Worm (Caenorhabditis elegans): ENCODE measurements around the gene Y44A6D.3.

Gene Y44A6D.3

ce11 chrV:20778257-20778697 lies 13.9 kb downstream of the Y44A6D.3 start (continued):
- TF ChIP-seq vab-7 (GFP tag; IDR thresholded peaks at IDR 0.05) (peak; percentile 64; the same call in 1 of the 2 replicates), zag-1 (tag; optimal IDR thresholded peaks at IDR 0.05) (peak; percentile 20), lin-15B (tag; optimal IDR thresholded peaks at IDR 0.05) (no peak), fos-1 (tag; optimal IDR thresholded peaks at IDR 0.05) (no peak), cey-2 (tag; optimal IDR thresholded peaks at IDR 0.05; ENCODE audit: borderline replicate concordance, insufficient read depth) (no peak), nhr-6 (tag; optimal IDR thresholded peaks at IDR 0.05) (peak; percentile 79), nhr-76 (tag; optimal IDR thresholded peaks at IDR 0.05) (peak; percentile 66), nhr-28 (tag; optimal IDR thresholded peaks at IDR 0.05) (peak; percentile 93), Y5F2A.4 (GFP tag; optimal IDR thresholded peaks at IDR 0.05) (peak; percentile 44), lin-1 (GFP tag; IDR thresholded peaks at IDR 0.05) (peak; percentile 78), spr-3 (GFP tag; optimal IDR thresholded peaks at IDR 0.05) (peak; percentile 52), ceh-62 (tag; optimal IDR thresholded peaks at IDR 0.05) (no peak), lin-39 (tag; optimal IDR thresholded peaks at IDR 0.05) (no peak), mep-1 (tag; optimal IDR thresholded peaks at IDR 0.05) (peak; percentile 95), aly-2 (tag; optimal IDR thresholded peaks at IDR 0.05) (no peak), nhr-77 (tag; optimal IDR thresholded peaks at IDR 0.05) (peak; percentile 87), hif-1 (tag; optimal IDR thresholded peaks at IDR 0.05) (peak; percentile 83 to 97), Y105C5A.15 (GFP tag; IDR thresholded peaks at IDR 0.05) (no peak), zfp-3 (GFP tag; conservative IDR thresholded peaks at IDR 0.05) (peak; percentile 87), ztf-7 (tag; optimal IDR thresholded peaks at IDR 0.05) (peak; percentile 40), F10B5.3 (tag; optimal IDR thresholded peaks at IDR 0.05) (peak; percentile 75), fkh-10 (GFP tag; optimal IDR thresholded peaks at IDR 0.05) (peak; percentile 95), tag-97 (GFP tag; IDR thresholded peaks at IDR 0.05) (no peak), sdz-12 (GFP tag; optimal IDR thresholded peaks at IDR 0.05) (peak; percentile 79)

ce11 chrV:20776761-20777160 lies 15.5 kb downstream of the Y44A6D.3 start:
- TF ChIP-seq nhr-41 (GFP tag; IDR thresholded peaks at IDR 0.05) (no peak), ceh-20 (GFP tag; IDR thresholded peaks at IDR 0.05) (no peak), dve-1 (tag; optimal IDR thresholded peaks at IDR 0.05; ENCODE audit: insufficient read depth) (peak; percentile 53), ces-1 (GFP tag; optimal IDR thresholded peaks at IDR 0.05) (peak; percentile 19), php-3 (GFP tag; IDR thresholded peaks at IDR 0.05) (peak; percentile 56; the same call in 1 of the 2 replicates), lin-13 (GFP tag; optimal IDR thresholded peaks at IDR 0.05) (peak; percentile 10), pqm-1 (tag; optimal IDR thresholded peaks at IDR 0.05) (peak; percentile 16), zip-2 (tag; optimal IDR thresholded peaks at IDR 0.05) (no peak), pha-4 (GFP tag; IDR thresholded peaks at IDR 0.05) (no peak), pha-4 (tag; optimal IDR thresholded peaks at IDR 0.05) (peak; percentile 100), nhr-11 (tag; optimal IDR thresholded peaks at IDR 0.05) (peak; percentile 73), nhr-48 (tag; optimal IDR thresholded peaks at IDR 0.05) (peak; percentile 1), snpc-1.2 (GFP tag; IDR thresholded peaks at IDR 0.05) (no peak), arid-1 (GFP tag; conservative IDR thresholded peaks at IDR 0.05) (0 out of 2 replicates have a peak, but pooled peaks have one; percentile 30), rbr-2 (tag; optimal IDR thresholded peaks at IDR 0.05) (peak; percentile 23), lim-7 (GFP tag; IDR thresholded peaks at IDR 0.05) (peak; percentile 40; the same call in 1 of the 2 replicates), daf-16 (GFP tag; optimal IDR thresholded peaks at IDR 0.05) (no peak), daf-16 (tag; optimal IDR thresholded peaks at IDR 0.05) (peak; percentile 48), unc-62 (GFP tag; optimal IDR thresholded peaks at IDR 0.05 in 1 of 2) (peak in 1 of 2 experiments; percentile 74), unc-62 (tag; optimal IDR thresholded peaks at IDR 0.05) (no peak), mes-2 (tag; optimal IDR thresholded peaks at IDR 0.05; ENCODE audit: poor library complexity, severe bottlenecking) (peak; percentile 61), nhr-76 (tag; optimal IDR thresholded peaks at IDR 0.05) (no peak), fkh-10 (GFP tag; optimal IDR thresholded peaks at IDR 0.05) (peak; percentile 13), zip-11 (GFP tag; IDR thresholded peaks at IDR 0.05) (no peak), saeg-2 (GFP tag; IDR thresholded peaks at IDR 0.05) (no peak), nhr-77 (tag; optimal IDR thresholded peaks at IDR 0.05) (peak; percentile 64), hlh-11 (tag; optimal IDR thresholded peaks at IDR 0.05) (peak; percentile 77), ama-1 (optimal IDR thresholded peaks at IDR 0.05) (peak; percentile 44), mep-1 (tag; optimal IDR thresholded peaks at IDR 0.05) (peak; percentile 81), ctbp-1 (GFP tag; IDR thresholded peaks at IDR 0.05) (peak; percentile 73), mdt-29 (GFP tag; IDR thresholded peaks at IDR 0.05) (0 out of 2 replicates have a peak, but pooled peaks have one; percentile 6), zfp-3 (GFP tag; conservative IDR thresholded peaks at IDR 0.05) (peak; percentile 30; the same call in 1 of the 2 replicates)

Data from whole organism, L4 larva.